Worm (Caenorhabditis elegans) whole organism, late embryonic: ENCODE data around the gene T10C6.16.

Experiments
- C08G9.2 ChIP-seq: sonication (generic microtip); optimal IDR thresholded peaks from 2 replicates; lab custom pipeline; 2016; ENCODE audit warnings: mild to moderate bottlenecking, missing genetic modification characterization, moderate library complexity, missing compliant biosample characterization
- F13H6.1 ChIP-seq: sonication (generic microtip); optimal IDR thresholded peaks from 2 replicates; lab custom pipeline; 2016; ENCODE audit warnings: missing genetic modification characterization, missing compliant biosample characterization
- K02D7.2 ChIP-seq: sonication (generic microtip); optimal IDR thresholded peaks from 2 replicates; lab custom pipeline; 2017; ENCODE audit warnings: mild to moderate bottlenecking, missing genetic modification characterization, missing compliant biosample characterization
- K09A11.1 ChIP-seq: sonication (generic microtip); optimal IDR thresholded peaks from 2 replicates; lab custom pipeline; 2017; ENCODE audit warnings: antibody characterized with exemption, mild to moderate bottlenecking, missing genetic modification characterization, missing compliant biosample characterization; ENCODE audit not compliant: insufficient read depth
- T23F11.4 ChIP-seq: fragments of 200-800 bp; sonication (Bioruptor generic); optimal IDR thresholded peaks from 2 replicates; lab custom pipeline; 2018; ENCODE audit warnings: mild to moderate bottlenecking, missing genetic modification characterization, missing compliant biosample characterization
- ahr-1 ChIP-seq: sonication (generic microtip); optimal IDR thresholded peaks from 2 replicates; lab custom pipeline; 2016; ENCODE audit warnings: missing genetic modification characterization, missing compliant biosample characterization
- ama-1 ChIP-seq: fragments of 150-350 bp; optimal IDR thresholded peaks from 2 replicates; lab custom pipeline; 2014
- ceh-14 ChIP-seq: sonication (generic microtip); optimal IDR thresholded peaks from 2 replicates; lab custom pipeline; 2016; ENCODE audit warnings: missing genotype, missing genetic modification characterization, missing compliant biosample characterization
- ceh-2 ChIP-seq: sonication (generic microtip); optimal IDR thresholded peaks from 2 replicates; lab custom pipeline; 2016; ENCODE audit warnings: missing genotype, missing genetic modification characterization, missing compliant biosample characterization
- ceh-24 ChIP-seq: sonication (generic microtip); optimal IDR thresholded peaks from 2 replicates; lab custom pipeline; 2016; ENCODE audit warnings: mild to moderate bottlenecking, missing genetic modification characterization, missing compliant biosample characterization
- ceh-31 ChIP-seq: sonication (generic microtip); optimal IDR thresholded peaks from 2 replicates; lab custom pipeline; 2016; ENCODE audit warnings: missing genetic modification characterization, missing compliant biosample characterization
- ceh-34 ChIP-seq: sonication (generic microtip); optimal IDR thresholded peaks from 2 replicates; lab custom pipeline; 2016; ENCODE audit warnings: mild to moderate bottlenecking, missing genetic modification characterization, missing compliant biosample characterization
- ceh-45 ChIP-seq: fragments of 200-800 bp; sonication (Bioruptor generic); IDR thresholded peaks from 2 replicates; pipeline ENCODE4 v1.3.6; 2022; ENCODE audit warnings: missing genetic modification reagents, missing genetic modification characterization, missing compliant biosample characterization
- ceh-48 ChIP-seq: sonication (generic microtip); optimal IDR thresholded peaks from 2 replicates; lab custom pipeline; 2016; ENCODE audit warnings: missing genetic modification characterization, inconsistent platforms, missing compliant biosample characterization
- ceh-6 ChIP-seq: fragments of 200-800 bp; sonication (Bioruptor generic); optimal IDR thresholded peaks from 2 replicates; lab custom pipeline; 2018; ENCODE audit warnings: mild to moderate bottlenecking, missing genetic modification characterization, missing compliant biosample characterization
- ceh-9 ChIP-seq: sonication (generic microtip); optimal IDR thresholded peaks from 2 replicates; lab custom pipeline; 2016; ENCODE audit warnings: mild to moderate bottlenecking, missing genetic modification characterization, inconsistent platforms, missing compliant biosample characterization
- elt-2 ChIP-seq: sonication (generic microtip); optimal IDR thresholded peaks from 2 replicates; lab custom pipeline; 2016; ENCODE audit warnings: missing genetic modification reagents, missing genetic modification characterization, missing compliant biosample characterization
- ets-4 ChIP-seq: sonication (generic microtip); optimal IDR thresholded peaks from 2 replicates; lab custom pipeline; 2016; ENCODE audit warnings: missing genetic modification characterization, missing compliant biosample characterization
- fax-1 ChIP-seq: sonication (generic microtip); optimal IDR thresholded peaks from 2 replicates; lab custom pipeline; 2016; ENCODE audit warnings: missing genotype, missing genetic modification characterization, missing compliant biosample characterization
- fkh-10 ChIP-seq: fragments of 150-350 bp; optimal IDR thresholded peaks from 2 replicates; lab custom pipeline; 2014; ENCODE audit warnings: missing biosample characterization, missing genetic modification reagents, missing genetic modification characterization
- gmeb-2 ChIP-seq: sonication (generic microtip); optimal IDR thresholded peaks from 2 replicates; lab custom pipeline; 2016; ENCODE audit warnings: missing genetic modification characterization, inconsistent platforms, missing compliant biosample characterization
- hlh-13 ChIP-seq: fragments of 200-800 bp; sonication (Bioruptor generic); optimal IDR thresholded peaks from 2 replicates; lab custom pipeline; 2018; ENCODE audit warnings: mild to moderate bottlenecking, missing genetic modification characterization, missing compliant biosample characterization
- hlh-15 ChIP-seq: sonication (generic microtip); optimal IDR thresholded peaks from 2 replicates; lab custom pipeline; 2016; ENCODE audit warnings: missing genetic modification characterization, missing compliant biosample characterization
- hlh-8 ChIP-seq: sonication (generic microtip); optimal IDR thresholded peaks from 2 replicates; lab custom pipeline; 2016; ENCODE audit warnings: missing genotype, missing genetic modification characterization, missing compliant biosample characterization
- lim-6 ChIP-seq: sonication (generic microtip); optimal IDR thresholded peaks from 2 replicates; lab custom pipeline; 2016; ENCODE audit warnings: missing genetic modification characterization, missing compliant biosample characterization
- lin-11 ChIP-seq: fragments of 200-800 bp; sonication (Bioruptor generic); optimal IDR thresholded peaks from 2 replicates; lab custom pipeline; 2018; ENCODE audit warnings: mild to moderate bottlenecking, missing genetic modification characterization, missing compliant biosample characterization
- nhr-11 ChIP-seq: fragments of 150-350 bp; optimal IDR thresholded peaks from 2 replicates; lab custom pipeline; 2014; ENCODE audit warnings: missing biosample characterization, missing genetic modification characterization
- odd-2 ChIP-seq: sonication (generic microtip); optimal IDR thresholded peaks from 2 replicates; lab custom pipeline; 2017; ENCODE audit warnings: antibody characterized with exemption, mild to moderate bottlenecking, missing genetic modification characterization, missing compliant biosample characterization
- pag-3 ChIP-seq: sonication (generic microtip); optimal IDR thresholded peaks from 2 replicates; lab custom pipeline; 2016; ENCODE audit warnings: missing compliant biosample characterization, missing genetic modification characterization, borderline replicate concordance
- pat-9 ChIP-seq: fragments of 200-800 bp; sonication (Bioruptor generic); optimal IDR thresholded peaks from 2 replicates; lab custom pipeline; 2018; ENCODE audit warnings: mild to moderate bottlenecking, missing genetic modification characterization, moderate library complexity, missing compliant biosample characterization
- ref-2 ChIP-seq: sonication (generic microtip); optimal IDR thresholded peaks from 2 replicates; lab custom pipeline; 2016; ENCODE audit warnings: missing genetic modification characterization, missing compliant biosample characterization
- rnt-1 ChIP-seq: sonication (generic microtip); optimal IDR thresholded peaks from 2 replicates; lab custom pipeline; 2016; ENCODE audit warnings: missing genetic modification characterization, missing compliant biosample characterization
- sdc-2 ChIP-seq: sonication (generic microtip); optimal IDR thresholded peaks from 2 replicates; lab custom pipeline; 2016; ENCODE audit warnings: missing genotype, missing genetic modification characterization, missing compliant biosample characterization
- sox-2 ChIP-seq: fragments of 200-800 bp; sonication (Bioruptor generic); IDR thresholded peaks from 2 replicates; pipeline ENCODE4 v1.3.6; 2022; ENCODE audit warnings: missing genetic modification reagents, missing genetic modification characterization, missing compliant biosample characterization
- sox-4 ChIP-seq: sonication (generic microtip); optimal IDR thresholded peaks from 2 replicates; lab custom pipeline; 2017; ENCODE audit warnings: mild to moderate bottlenecking, missing genetic modification characterization, inconsistent platforms, missing compliant biosample characterization
- tbx-7 ChIP-seq: sonication (generic microtip); optimal IDR thresholded peaks from 2 replicates; lab custom pipeline; 2016; ENCODE audit warnings: missing genotype, missing genetic modification characterization, missing compliant biosample characterization
- unc-42 ChIP-seq: sonication (generic microtip); optimal IDR thresholded peaks from 2 replicates; lab custom pipeline; 2016; ENCODE audit warnings: missing genotype, missing genetic modification characterization, missing compliant biosample characterization
- unc-86 ChIP-seq: sonication (generic microtip); optimal IDR thresholded peaks from 2 replicates; lab custom pipeline; 2016; ENCODE audit warnings: missing genetic modification characterization, missing compliant biosample characterization
- zip-5 ChIP-seq: sonication (generic microtip); optimal IDR thresholded peaks from 2 replicates; lab custom pipeline; 2016; ENCODE audit warnings: missing genetic modification characterization, missing compliant biosample characterization
- ztf-16 ChIP-seq: sonication (generic microtip); optimal IDR thresholded peaks from 2 replicates; lab custom pipeline; 2017; ENCODE audit warnings: missing genetic modification characterization, missing compliant biosample characterization

T10C6.16 gene

ce11 chrV:16023051-16023450 is 9.8 kb downstream of the T10C6.16 start, which contains the start of gene cwc-15:
cwc-15 (plus strand) TSS chrV:16023351.
- no peak for TF ChIP-seq pat-9 (tag; lab: Kevin White, UChicago)
- TF ChIP-seq rnt-1 (tag; lab: Kevin White, UChicago): no peak
- TF ChIP-seq F13H6.1 (tag; lab: Kevin White, UChicago): no peak
- no peak for TF ChIP-seq ceh-45 (GFP tag; lab: Robert Waterston, UW)

DNA sequence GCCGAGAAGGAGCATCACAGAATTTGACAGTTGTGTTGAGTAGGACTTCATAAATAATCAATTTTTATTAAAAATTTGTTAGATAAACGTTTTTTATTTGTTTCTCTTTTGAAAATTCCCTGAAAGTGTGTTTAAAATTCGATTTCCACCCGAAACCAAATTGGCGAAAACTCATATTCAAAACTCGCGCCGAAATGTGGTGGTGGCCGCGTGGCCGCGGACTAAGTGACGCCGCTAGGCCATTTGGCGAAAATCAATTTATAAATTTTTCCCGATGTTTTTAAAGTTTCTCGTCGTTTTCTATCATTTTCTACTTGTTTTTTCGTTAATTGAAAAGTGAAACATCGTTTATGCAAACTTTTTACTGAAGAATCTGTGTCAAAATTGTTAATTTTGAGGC is 10.2 kb downstream of the T10C6.16 start:
- TF ChIP-seq F13H6.1 (tag; lab: Kevin White, UChicago) (peak; percentile 35), tbx-7 (tag; lab: Kevin White, UChicago) (peak; percentile 85), hlh-15 (tag; lab: Kevin White, UChicago) (no peak), ceh-31 (tag; lab: Kevin White, UChicago) (peak; percentile 93), ahr-1 (tag; lab: Kevin White, UChicago) (no peak), odd-2 (tag; lab: Kevin White, UChicago) (no peak), ref-2 (peak; percentile 53), hlh-8 (tag; lab: Kevin White, UChicago) (peak; percentile 74), ztf-16 (tag; lab: Kevin White, UChicago) (peak; percentile 6), fkh-10 (GFP tag; lab: Kevin White, UChicago) (no peak), unc-42 (tag; lab: Kevin White, UChicago) (peak; percentile 58), ceh-45 (GFP tag; lab: Robert Waterston, UW) (no peak), lim-6 (tag; lab: Kevin White, UChicago) (peak; percentile 57), T23F11.4 (GFP tag; lab: Kevin White, UChicago) (no peak), C08G9.2 (tag; lab: Kevin White, UChicago) (peak; percentile 94), ceh-48 (tag; lab: Kevin White, UChicago) (peak; percentile 29), unc-86 (tag; lab: Kevin White, UChicago) (no peak), ceh-24 (tag; lab: Kevin White, UChicago) (no peak), elt-2 (tag; lab: Kevin White, UChicago) (peak; percentile 38), fax-1 (peak; percentile 43), ceh-6 (GFP tag; lab: Kevin White, UChicago) (no peak), ceh-2 (tag; lab: Kevin White, UChicago) (peak; percentile 90), ceh-9 (tag; lab: Kevin White, UChicago) (no peak), K09A11.1 (tag; lab: Kevin White, UChicago) (no peak), ceh-14 (peak; percentile 72), ama-1 (lab: Kevin White, UChicago) (no peak), pag-3 (tag; lab: Kevin White, UChicago) (no peak), rnt-1 (tag; lab: Kevin White, UChicago) (peak; percentile 28), sox-2 (GFP tag; lab: Robert Waterston, UW) (no peak), hlh-13 (no peak), ceh-34 (peak; percentile 57), ets-4 (tag; lab: Kevin White, UChicago) (peak; percentile 72), sdc-2 (tag; lab: Kevin White, UChicago) (peak; percentile 47), zip-5 (peak; percentile 68), nhr-11 (tag; lab: Kevin White, UChicago) (no peak), sox-4 (tag; lab: Kevin White, UChicago) (no peak), lin-11 (tag; lab: Kevin White, UChicago) (no peak), gmeb-2 (tag; lab: Kevin White, UChicago) (peak; percentile 23)

ce11 chrV:16020042-16020441 is 12.8 kb downstream of the T10C6.16 start, which contains the start of gene srx-44:
srx-44 (plus strand) TSS chrV:16020342.
- TF ChIP-seq K02D7.2 (tag; lab: Kevin White, UChicago) (no peak), lim-6 (tag; lab: Kevin White, UChicago) (no peak)
- TF ChIP-seq, all 69 proteins: peak for 0
